Fruit fly (Drosophila melanogaster) whole organism, embryonic: ENCODE data around the gene PIG-L.
A peak's percentile ranks its signal among the peaks of the same experiment; 100 is the strongest.

Source experiments
- Aef1 ChIP-seq: fragments of 200-800 bp; sonication (Bioruptor generic); IDR thresholded peaks from 3 replicates; pipeline ENCODE4 v1.3.6; 2022; ENCODE audit warnings: missing biosample characterization, missing genetic modification characterization
- Atf-2 ChIP-seq: fragments of 200-800 bp; sonication (Bioruptor generic); optimal IDR thresholded peaks from 2 replicates; lab custom pipeline; 2016; ENCODE audit warnings: missing biosample characterization, missing genetic modification characterization
- CG10147 ChIP-seq: fragments of 200-800 bp; sonication (Bioruptor generic); optimal IDR thresholded peaks from 2 replicates; lab custom pipeline; 2019; ENCODE audit warnings: missing biosample characterization, mild to moderate bottlenecking, missing genetic modification characterization, moderate library complexity
- CG1024 ChIP-seq: fragments of 200-800 bp; sonication (Bioruptor generic); IDR thresholded peaks from 2 replicates; pipeline ENCODE4 v1.3.6; 2022; ENCODE audit warnings: missing biosample characterization, missing genetic modification characterization
- CG12391 ChIP-seq: fragments of 200-800 bp; sonication (Bioruptor generic); optimal IDR thresholded peaks from 3 replicates; lab custom pipeline; 2018; ENCODE audit warnings: missing biosample characterization, mild to moderate bottlenecking, missing genetic modification characterization, moderate library complexity
- CG12659 ChIP-seq: fragments of 200-800 bp; sonication (Bioruptor generic); optimal IDR thresholded peaks from 3 replicates; lab custom pipeline; 2017; ENCODE audit warnings: mild to moderate bottlenecking, missing biosample characterization, missing genetic modification reagents, missing genetic modification characterization
- CG13287 ChIP-seq: fragments of 200-800 bp; sonication (Bioruptor generic); IDR thresholded peaks from 2 replicates; pipeline ENCODE4 v1.3.6; 2022; ENCODE audit warnings: missing biosample characterization, missing genetic modification characterization; ENCODE audit not compliant: partially characterized antibody
- CG13296 ChIP-seq: fragments of 200-800 bp; sonication (Bioruptor generic); optimal IDR thresholded peaks from 3 replicates; lab custom pipeline; 2018; ENCODE audit warnings: missing biosample characterization, mild to moderate bottlenecking, missing genetic modification characterization
- CG14050 ChIP-seq: fragments of 200-800 bp; sonication (Bioruptor generic); IDR thresholded peaks from 3 replicates; pipeline ENCODE4 v1.3.6; 2022; ENCODE audit warnings: missing biosample characterization, missing genetic modification characterization
- CG17361 ChIP-seq: fragments of 200-800 bp; sonication (Bioruptor generic); IDR thresholded peaks from 3 replicates; pipeline ENCODE4 v1.3.6; 2022; ENCODE audit warnings: missing biosample characterization, missing genetic modification characterization
- CG30431 ChIP-seq: fragments of 200-800 bp; sonication (Bioruptor generic); optimal IDR thresholded peaks from 2 replicates; lab custom pipeline; 2017; ENCODE audit warnings: missing biosample characterization, missing genetic modification characterization
- CG31388 ChIP-seq: fragments of 200-800 bp; sonication (Bioruptor generic); optimal IDR thresholded peaks from 2 replicates; lab custom pipeline; 2016; ENCODE audit warnings: missing biosample characterization, missing genetic modification characterization
- CG31441 ChIP-seq: fragments of 200-800 bp; sonication (Bioruptor generic); IDR thresholded peaks from 2 replicates; pipeline ENCODE4 v1.3.6; 2022; ENCODE audit warnings: missing biosample characterization, missing genetic modification characterization
- CG3838 ChIP-seq: fragments of 200-800 bp; sonication (Bioruptor generic); optimal IDR thresholded peaks from 3 replicates; lab custom pipeline; 2016; ENCODE audit warnings: missing biosample characterization, missing genetic modification characterization
- CG42726 ChIP-seq: fragments of 200-800 bp; sonication (Bioruptor generic); IDR thresholded peaks from 2 replicates; pipeline ENCODE4 v1.3.6; 2022; ENCODE audit warnings: missing biosample characterization, missing genetic modification characterization; ENCODE audit not compliant: partially characterized antibody
- CG6272 ChIP-seq: fragments of 200-800 bp; sonication (Bioruptor generic); IDR thresholded peaks from 2 replicates; pipeline ENCODE4 v1.3.6; 2022; ENCODE audit warnings: missing biosample characterization, missing genetic modification characterization
- CG6765 ChIP-seq: fragments of 200-800 bp; sonication (Bioruptor generic); optimal IDR thresholded peaks from 3 replicates; lab custom pipeline; 2017; ENCODE audit warnings: missing biosample characterization, mild to moderate bottlenecking, missing genetic modification characterization
- CG7357 ChIP-seq: fragments of 200-800 bp; sonication (Bioruptor generic); IDR thresholded peaks from 3 replicates; pipeline ENCODE4 v1.3.6; 2022; ENCODE audit warnings: missing biosample characterization, missing genetic modification characterization
- CG7556 ChIP-seq: fragments of 200-800 bp; sonication (Bioruptor generic); optimal IDR thresholded peaks from 2 replicates; lab custom pipeline; 2017; ENCODE audit warnings: missing biosample characterization, mild to moderate bottlenecking, missing genetic modification characterization
- CTCF ChIP-seq: fragments of 200-800 bp; sonication (Bioruptor generic); optimal IDR thresholded peaks from 2 replicates; lab custom pipeline; 2017; ENCODE audit warnings: missing biosample characterization, mild to moderate bottlenecking, missing genetic modification characterization, moderate library complexity
- Dad ChIP-seq: fragments of 200-800 bp; sonication (Bioruptor generic); optimal IDR thresholded peaks from 3 replicates; lab custom pipeline; 2016; ENCODE audit warnings: missing biosample characterization, missing genetic modification characterization
- Doc3 ChIP-seq: fragments of 200-800 bp; sonication (Bioruptor generic); IDR thresholded peaks from 3 replicates; pipeline ENCODE4 v1.3.6; 2022; ENCODE audit warnings: missing biosample characterization, missing genetic modification characterization; ENCODE audit not compliant: partially characterized antibody
- H15 ChIP-seq: fragments of 200-800 bp; sonication (Bioruptor generic); IDR thresholded peaks from 3 replicates; pipeline ENCODE4 v1.3.6; 2022; ENCODE audit warnings: missing biosample characterization, missing genetic modification characterization
- H2.0 ChIP-seq: fragments of 200-800 bp; sonication (Bioruptor generic); IDR thresholded peaks from 2 replicates; pipeline ENCODE4 v1.3.6; 2022; ENCODE audit warnings: missing biosample characterization, missing genetic modification characterization
- Hr3 ChIP-seq: fragments of 200-800 bp; sonication (Bioruptor generic); optimal IDR thresholded peaks from 3 replicates; lab custom pipeline; 2016; ENCODE audit warnings: missing biosample characterization, missing genetic modification characterization
- Hr39 ChIP-seq: fragments of >200 bp; optimal IDR thresholded peaks from 2 replicates; lab custom pipeline; 2017
- Med ChIP-seq: fragments of 200-800 bp; sonication (Bioruptor generic); peaks from one replicate; lab custom pipeline; 2016; ENCODE audit warnings: missing biosample characterization, missing genetic modification characterization, mild to moderate bottlenecking, inconsistent platforms, moderate library complexity
- Mes4 ChIP-seq: fragments of 200-800 bp; sonication (Bioruptor generic); optimal IDR thresholded peaks from 2 replicates; lab custom pipeline; 2016; ENCODE audit warnings: missing biosample characterization, missing genetic modification characterization
- Myb ChIP-seq: fragments of 200-800 bp; sonication (Bioruptor generic); optimal IDR thresholded peaks from 2 replicates; lab custom pipeline; 2016; ENCODE audit warnings: missing biosample characterization, missing genetic modification characterization
- NFAT ChIP-seq: fragments of 200-800 bp; sonication (Bioruptor generic); IDR thresholded peaks from 2 replicates; pipeline ENCODE4 v1.3.6; 2022; ENCODE audit warnings: missing biosample characterization, missing genetic modification characterization
- Poxn ChIP-seq: fragments of 200-800 bp; sonication (Bioruptor generic); IDR thresholded peaks from 2 replicates; pipeline ENCODE4 v1.3.6; 2022; ENCODE audit warnings: missing biosample characterization, missing genetic modification characterization
- Scr ChIP-seq: fragments of 200-800 bp; sonication (Bioruptor generic); IDR thresholded peaks from 2 replicates; pipeline ENCODE4 v1.3.6; 2022; ENCODE audit warnings: missing biosample characterization, missing genetic modification characterization; ENCODE audit not compliant: partially characterized antibody
- Taf1 ChIP-seq: fragments of 200-800 bp; sonication (Bioruptor generic); IDR thresholded peaks from 2 replicates; pipeline ENCODE4 v1.3.6; 2022; ENCODE audit warnings: missing biosample characterization, missing genetic modification characterization
- Tbp ChIP-seq: fragments of >200 bp; optimal IDR thresholded peaks from 2 replicates; lab custom pipeline; 2018; ENCODE audit warnings: missing biosample characterization, missing genetic modification characterization
- Xbp1 ChIP-seq: fragments of 200-800 bp; sonication (Bioruptor generic); optimal IDR thresholded peaks from 3 replicates; lab custom pipeline; 2016; ENCODE audit warnings: missing biosample characterization, mild to moderate bottlenecking, missing genetic modification characterization
- cato ChIP-seq: fragments of 200-800 bp; sonication (Bioruptor generic); optimal IDR thresholded peaks from 2 replicates; lab custom pipeline; 2016; ENCODE audit warnings: missing biosample characterization, missing genetic modification characterization, borderline replicate concordance
- chinmo ChIP-seq: fragments of 200-800 bp; sonication (Bioruptor generic); IDR thresholded peaks from 4 replicates; pipeline ENCODE4 v1.3.6; 2022; ENCODE audit warnings: missing biosample characterization, missing genetic modification characterization; ENCODE audit not compliant: partially characterized antibody
- danr ChIP-seq: fragments of 200-800 bp; sonication (Bioruptor generic); IDR thresholded peaks from 2 replicates; pipeline ENCODE4 v1.3.6; 2022; ENCODE audit warnings: missing biosample characterization, missing genetic modification characterization
- disco-r ChIP-seq: fragments of 200-800 bp; sonication (Bioruptor generic); optimal IDR thresholded peaks from 2 replicates; lab custom pipeline; 2016; ENCODE audit warnings: missing biosample characterization, missing genetic modification characterization
- dysf ChIP-seq: fragments of 200-800 bp; sonication (Bioruptor generic); IDR thresholded peaks from 3 replicates; pipeline ENCODE4 v1.3.6; 2022; ENCODE audit warnings: missing biosample characterization, missing genetic modification characterization
- gcm ChIP-seq: fragments of 200-800 bp; sonication (Bioruptor generic); optimal IDR thresholded peaks from 2 replicates; lab custom pipeline; 2019; ENCODE audit warnings: missing biosample characterization, mild to moderate bottlenecking, missing genetic modification characterization, moderate library complexity
- gro ChIP-seq: fragments of 200-800 bp; sonication (Bioruptor generic); optimal IDR thresholded peaks from 2 replicates; lab custom pipeline; 2016; ENCODE audit warnings: missing biosample characterization, missing genetic modification characterization
- hb ChIP-seq: fragments of 200-800 bp; sonication (Bioruptor generic); IDR thresholded peaks from 3 replicates; pipeline ENCODE4 v1.3.6; 2022; ENCODE audit warnings: missing biosample characterization, missing genetic modification characterization; ENCODE audit not compliant: partially characterized antibody
- inv ChIP-seq: fragments of 200-800 bp; sonication (Bioruptor generic); IDR thresholded peaks from 2 replicates; pipeline ENCODE4 v1.3.6; 2022; ENCODE audit warnings: missing biosample characterization, missing genetic modification characterization; ENCODE audit not compliant: partially characterized antibody
- pb ChIP-seq: fragments of 200-800 bp; sonication (Bioruptor generic); optimal IDR thresholded peaks from 3 replicates; lab custom pipeline; 2016; ENCODE audit warnings: missing biosample characterization, missing genetic modification characterization
- phol ChIP-seq: fragments of 200-800 bp; sonication (Bioruptor generic); optimal IDR thresholded peaks from 3 replicates; lab custom pipeline; 2018; ENCODE audit warnings: missing biosample characterization, mild to moderate bottlenecking, missing genetic modification characterization, moderate library complexity
- pros ChIP-seq: fragments of 200-800 bp; sonication (Bioruptor generic); optimal IDR thresholded peaks from 3 replicates; lab custom pipeline; 2019; ENCODE audit warnings: missing biosample characterization, mild to moderate bottlenecking, missing genetic modification characterization, moderate library complexity
- salm ChIP-seq: fragments of 200-800 bp; sonication (Bioruptor generic); optimal IDR thresholded peaks from 2 replicates; lab custom pipeline; 2018; ENCODE audit warnings: missing biosample characterization, mild to moderate bottlenecking, missing genetic modification characterization
- sim ChIP-seq: fragments of 200-800 bp; sonication (Bioruptor generic); IDR thresholded peaks from 2 replicates; pipeline ENCODE4 v1.3.6; 2022; ENCODE audit warnings: missing biosample characterization, missing genetic modification characterization
- sisA ChIP-seq: fragments of 200-800 bp; sonication (Bioruptor generic); IDR thresholded peaks from 2 replicates; pipeline ENCODE4 v1.3.6; 2022; ENCODE audit warnings: missing biosample characterization, missing genetic modification characterization
- slou ChIP-seq: fragments of 200-800 bp; sonication (Bioruptor generic); optimal IDR thresholded peaks from 3 replicates; lab custom pipeline; 2016; ENCODE audit warnings: missing biosample characterization, missing genetic modification characterization

PIG-L gene

dm6 chr3R:20031043-20031763 is 10.1 kb upstream of the PIG-L start, which contains the start of gene trem (continued):
- no peak for TF ChIP-seq sim (GFP tag; lab: Robert Waterston, UW)
- peak; percentile 25; the same call in 1 of the 3 replicates for TF ChIP-seq CG14050 (GFP tag; lab: Robert Waterston, UW)
- no peak for TF ChIP-seq salm
- TF ChIP-seq Dad (GFP tag; lab: Kevin White, UChicago): no peak
- TF ChIP-seq CG13287 (GFP tag; lab: Robert Waterston, UW): 0 out of 2 replicates have a peak, but pooled peaks have one; percentile 8
- peak; percentile 50 for TF ChIP-seq CG30431 (GFP tag; lab: Kevin White, UChicago)
- TF ChIP-seq pros (GFP tag; lab: Kevin White, UChicago): no peak
- TF ChIP-seq danr (GFP tag; lab: Robert Waterston, UW): peak; percentile 37; the same call in 1 of the 2 replicates
- TF ChIP-seq CG13296: peak; percentile 41
- TF ChIP-seq H2.0 (GFP tag; lab: Robert Waterston, UW): peak; percentile 50
- TF ChIP-seq Mes4 (GFP tag; lab: Kevin White, UChicago): no peak
- peak; percentile 55; the same call in 1 of the 3 replicates for TF ChIP-seq CG7357 (GFP tag; lab: Robert Waterston, UW)
- TF ChIP-seq gro (GFP tag; lab: Kevin White, UChicago): no peak
- peak; percentile 10 for TF ChIP-seq Myb (GFP tag; lab: Kevin White, UChicago)
- TF ChIP-seq Aef1 (GFP tag; lab: Robert Waterston, UW): peak; percentile 60; the same call in 2 of the 3 replicates
- TF ChIP-seq CG6765 (GFP tag; lab: Kevin White, UChicago): peak; percentile 19
- peak; percentile 78 for TF ChIP-seq dysf (GFP tag; lab: Robert Waterston, UW)
- TF ChIP-seq Poxn (GFP tag; lab: Robert Waterston, UW): no peak
- TF ChIP-seq CG31388 (GFP tag; lab: Kevin White, UChicago): no peak
- peak; percentile 95 for TF ChIP-seq CG17361 (GFP tag; lab: Robert Waterston, UW)
- TF ChIP-seq Hr3 (GFP tag; lab: Kevin White, UChicago): peak; percentile 84
- no peak for TF ChIP-seq disco-r (GFP tag; lab: Kevin White, UChicago)
- no peak; the same call in none of the 2 replicates for TF ChIP-seq CG31441 (GFP tag; lab: Robert Waterston, UW)
- TF ChIP-seq Scr: peak; percentile 17; the same call in 1 of the 2 replicates
- peak; percentile 80 for TF ChIP-seq CG12659
- TF ChIP-seq inv (GFP tag; lab: Robert Waterston, UW): no peak
- TF ChIP-seq NFAT (GFP tag; lab: Robert Waterston, UW): peak; percentile 66
- no peak for TF ChIP-seq CTCF (GFP tag; lab: Kevin White, UChicago)
- TF ChIP-seq slou (GFP tag; lab: Kevin White, UChicago): peak; percentile 60
- no peak for TF ChIP-seq Doc3 (GFP tag; lab: Robert Waterston, UW)
- TF ChIP-seq Hr39: no peak
- peak; percentile 83 for TF ChIP-seq CG12391 (tag; lab: Kevin White, UChicago)
- TF ChIP-seq pb (GFP tag; lab: Kevin White, UChicago): no peak
- TF ChIP-seq CG42726 (GFP tag; lab: Robert Waterston, UW): no peak
- TF ChIP-seq Med: peak; percentile 78
- TF ChIP-seq Taf1: no peak
- peak; percentile 33; the same call in 1 of the 3 replicates for TF ChIP-seq H15 (GFP tag; lab: Robert Waterston, UW)
- peak; percentile 81 for TF ChIP-seq phol (tag; lab: Kevin White, UChicago)
- TF ChIP-seq Atf-2 (GFP tag; lab: Kevin White, UChicago): no peak
- TF ChIP-seq sisA (GFP tag; lab: Robert Waterston, UW): peak; percentile 78
- TF ChIP-seq gcm (GFP tag; lab: Kevin White, UChicago): no peak
- peak; percentile 82 for TF ChIP-seq CG7556 (GFP tag; lab: Kevin White, UChicago)
- no peak for TF ChIP-seq Tbp
- no peak for TF ChIP-seq hb (GFP tag; lab: Robert Waterston, UW)
- no peak for TF ChIP-seq chinmo (GFP tag; lab: Robert Waterston, UW)
- peak; percentile 51 for TF ChIP-seq CG10147 (GFP tag; lab: Kevin White, UChicago)
- TF ChIP-seq cato (GFP tag; lab: Kevin White, UChicago): peak; percentile 73
- peak; percentile 75 for TF ChIP-seq CG6272 (GFP tag; lab: Robert Waterston, UW)
- peak; percentile 29 for TF ChIP-seq CG3838 (GFP tag; lab: Kevin White, UChicago)
- TF ChIP-seq Xbp1: peak; percentile 81
- peak; percentile 49; the same call in 1 of the 2 replicates for TF ChIP-seq CG1024 (GFP tag; lab: Robert Waterston, UW)
